Worm (Caenorhabditis elegans) whole organism, L2 larva: ENCODE results near the gene lips-3.

ENCODE experiments used
- C34F6.9 ChIP-seq: fragments of 150-350 bp; optimal IDR thresholded peaks from 2 replicates; lab custom pipeline; 2014; ENCODE audit warnings: missing biosample characterization, missing genetic modification characterization
- F13H6.1 ChIP-seq: sonication (generic microtip); optimal IDR thresholded peaks from 2 replicates; lab custom pipeline; 2016; ENCODE audit warnings: missing genetic modification characterization, missing compliant biosample characterization
- R02D3.7 ChIP-seq: fragments of 150-350 bp; optimal IDR thresholded peaks from 2 replicates; lab custom pipeline; 2014; ENCODE audit warnings: missing biosample characterization, missing genetic modification characterization
- Y55F3AM.14 ChIP-seq: fragments of 200-800 bp; sonication (Bioruptor generic); optimal IDR thresholded peaks from 2 replicates; lab custom pipeline; 2018; ENCODE audit warnings: mild to moderate bottlenecking, missing genetic modification characterization, missing compliant biosample characterization
- ZK546.5 ChIP-seq: sonication (generic microtip); optimal IDR thresholded peaks from 2 replicates; lab custom pipeline; 2017; ENCODE audit warnings: missing biosample characterization, missing genetic modification characterization
- aly-2 ChIP-seq: fragments of 150-350 bp; optimal IDR thresholded peaks from 2 replicates; lab custom pipeline; 2014; ENCODE audit warnings: missing biosample characterization, missing genetic modification characterization
- ama-1 ChIP-seq: fragments of 150-350 bp; optimal IDR thresholded peaks from 2 replicates; lab custom pipeline; 2018; ENCODE audit warnings: inconsistent platforms
- blmp-1 ChIP-seq: sonication (generic microtip); optimal IDR thresholded peaks from 2 replicates; lab custom pipeline; 2017; ENCODE audit warnings: missing genetic modification characterization, mild to moderate bottlenecking, missing compliant biosample characterization, antibody characterized with exemption, moderate library complexity; ENCODE audit not compliant: insufficient read depth
- ceh-16 ChIP-seq: fragments of 150-350 bp; optimal IDR thresholded peaks from 2 replicates; lab custom pipeline; 2014; ENCODE audit warnings: missing biosample characterization, missing genetic modification characterization
- ceh-82 ChIP-seq: fragments of 150-350 bp; optimal IDR thresholded peaks from 2 replicates; lab custom pipeline; 2014; ENCODE audit warnings: missing biosample characterization, missing genetic modification characterization
- crh-2 ChIP-seq: sonication (generic microtip); optimal IDR thresholded peaks from 2 replicates; lab custom pipeline; 2017; ENCODE audit warnings: missing biosample characterization, missing genetic modification characterization
- dmd-4 ChIP-seq: sonication (generic microtip); optimal IDR thresholded peaks from 2 replicates; lab custom pipeline; 2017; ENCODE audit warnings: missing biosample characterization, missing genetic modification characterization
- egl-27 ChIP-seq: sonication (generic microtip); optimal IDR thresholded peaks from 3 replicates; lab custom pipeline; 2017; ENCODE audit warnings: missing biosample characterization, missing genetic modification reagents, missing genetic modification characterization
- elt-1 ChIP-seq: fragments of 150-350 bp; optimal IDR thresholded peaks from 2 replicates; lab custom pipeline; 2014; ENCODE audit warnings: missing biosample characterization, missing genetic modification characterization
- elt-3 ChIP-seq: sonication (generic microtip); optimal IDR thresholded peaks from 2 replicates; lab custom pipeline; 2017; ENCODE audit warnings: missing biosample characterization, missing genetic modification characterization
- fos-1 ChIP-seq: fragments of 150-350 bp; optimal IDR thresholded peaks from 2 replicates; lab custom pipeline; 2014; ENCODE audit warnings: missing biosample characterization, missing genetic modification characterization
- gmeb-1 ChIP-seq: fragments of 150-350 bp; optimal IDR thresholded peaks from 2 replicates; lab custom pipeline; 2014; ENCODE audit warnings: missing biosample characterization, missing genetic modification characterization
- lin-11 ChIP-seq: fragments of 150-350 bp; sonication (generic microtip); optimal IDR thresholded peaks from 2 replicates; lab custom pipeline; 2014; ENCODE audit warnings: missing biosample characterization, missing genetic modification characterization, inconsistent platforms, mixed read lengths
- lin-13 ChIP-seq: fragments of 150-350 bp; optimal IDR thresholded peaks from 2 replicates; lab custom pipeline; 2014; ENCODE audit warnings: missing biosample characterization, missing genetic modification reagents, missing genetic modification characterization
- lin-39 ChIP-seq: fragments of 150-350 bp; optimal IDR thresholded peaks from 2 replicates; lab custom pipeline; 2014; ENCODE audit warnings: missing biosample characterization, missing genetic modification reagents, missing genetic modification characterization
- lsy-2 ChIP-seq, 2 experiments: fragments of 150-350 bp in 1 of 2; sonication (generic microtip) in 1 of 2; optimal IDR thresholded peaks; 2 replicates each; lab custom pipeline; 2014 to 2017; ENCODE audit warnings: missing biosample characterization in 2 of 2, missing genetic modification characterization in 2 of 2
- mab-5 ChIP-seq: fragments of 150-350 bp; optimal IDR thresholded peaks from 2 replicates; lab custom pipeline; 2014; ENCODE audit warnings: missing biosample characterization, missing genetic modification characterization
- mbf-1 ChIP-seq: sonication (generic microtip); optimal IDR thresholded peaks from 2 replicates; lab custom pipeline; 2017; ENCODE audit warnings: missing biosample characterization, missing genetic modification characterization
- mdl-1 ChIP-seq, 2 experiments: fragments of 150-350 bp in 1 of 2; sonication (generic microtip) in 1 of 2; optimal IDR thresholded peaks; 2 replicates each; lab custom pipeline; 2017; ENCODE audit warnings: missing biosample characterization in 2 of 2, missing genetic modification characterization in 2 of 2
- nhr-10 ChIP-seq: sonication (generic microtip); optimal IDR thresholded peaks from 2 replicates; lab custom pipeline; 2017; ENCODE audit warnings: missing biosample characterization, missing genetic modification characterization
- nhr-11 ChIP-seq: fragments of 150-350 bp; optimal IDR thresholded peaks from 2 replicates; lab custom pipeline; 2014; ENCODE audit warnings: missing biosample characterization, missing genetic modification characterization
- nhr-129 ChIP-seq: fragments of 150-350 bp; optimal IDR thresholded peaks from 2 replicates; lab custom pipeline; 2014; ENCODE audit warnings: missing biosample characterization, missing genetic modification characterization
- nhr-21 ChIP-seq: fragments of 150-350 bp; optimal IDR thresholded peaks from 2 replicates; lab custom pipeline; 2014; ENCODE audit warnings: missing biosample characterization, missing genetic modification characterization
- nhr-23 ChIP-seq: fragments of 150-350 bp; optimal IDR thresholded peaks from 2 replicates; lab custom pipeline; 2014; ENCODE audit warnings: missing biosample characterization, missing genetic modification reagents, missing genetic modification characterization
- nhr-237 ChIP-seq: fragments of 150-350 bp; optimal IDR thresholded peaks from 2 replicates; lab custom pipeline; 2014; ENCODE audit warnings: missing biosample characterization, missing genetic modification characterization
- nhr-25 ChIP-seq: fragments of 150-350 bp; sonication (generic microtip); optimal IDR thresholded peaks from 3 replicates; lab custom pipeline; 2014; ENCODE audit warnings: missing biosample characterization, missing genetic modification characterization
- nhr-6 ChIP-seq: fragments of 150-350 bp; optimal IDR thresholded peaks from 2 replicates; lab custom pipeline; 2014; ENCODE audit warnings: missing biosample characterization, missing genetic modification characterization
- nhr-77 ChIP-seq: fragments of 150-350 bp; optimal IDR thresholded peaks from 2 replicates; lab custom pipeline; 2014; ENCODE audit warnings: missing biosample characterization, missing genetic modification characterization
- peb-1 ChIP-seq: fragments of 150-350 bp; optimal IDR thresholded peaks from 2 replicates; lab custom pipeline; 2014; ENCODE audit warnings: missing biosample characterization, missing genetic modification characterization
- sem-4 ChIP-seq: fragments of 150-350 bp; optimal IDR thresholded peaks from 2 replicates; lab custom pipeline; 2014; ENCODE audit warnings: missing biosample characterization, missing genetic modification reagents, missing genetic modification characterization
- skn-1 ChIP-seq: sonication (generic microtip); optimal IDR thresholded peaks from 2 replicates; lab custom pipeline; 2017; ENCODE audit warnings: missing biosample characterization, missing genetic modification characterization
- sma-3 ChIP-seq: sonication (generic microtip); optimal IDR thresholded peaks from 2 replicates; lab custom pipeline; 2016; ENCODE audit warnings: missing genetic modification reagents, missing genetic modification characterization, missing compliant biosample characterization
- snpc-4 ChIP-seq: fragments of 150-350 bp; optimal IDR thresholded peaks from 2 replicates; lab custom pipeline; 2014; ENCODE audit warnings: missing biosample characterization, missing genetic modification characterization
- unc-39 ChIP-seq: fragments of 150-350 bp; optimal IDR thresholded peaks from 2 replicates; lab custom pipeline; 2014; ENCODE audit warnings: missing biosample characterization, missing genetic modification characterization
- unc-55 ChIP-seq: fragments of 150-350 bp; sonication (generic microtip); optimal IDR thresholded peaks from 3 replicates; lab custom pipeline; 2014; ENCODE audit warnings: missing biosample characterization, missing genetic modification reagents, missing genetic modification characterization
- unc-62 ChIP-seq: fragments of 150-350 bp; optimal IDR thresholded peaks from 2 replicates; lab custom pipeline; 2014; ENCODE audit warnings: missing biosample characterization, missing genetic modification reagents, missing genetic modification characterization
- ztf-1 ChIP-seq: fragments of 200-800 bp; sonication (Bioruptor generic); conservative IDR thresholded peaks from 2 replicates; pipeline ENCODE4 v1.3.6; 2022; ENCODE audit warnings: missing genetic modification characterization, missing compliant biosample characterization
- ztf-11 ChIP-seq: sonication (generic microtip); optimal IDR thresholded peaks from 2 replicates; lab custom pipeline; 2017; ENCODE audit warnings: missing biosample characterization, missing genetic modification characterization
- ztf-4 ChIP-seq: fragments of 150-350 bp; optimal IDR thresholded peaks from 2 replicates; lab custom pipeline; 2014; ENCODE audit warnings: missing biosample characterization, missing genetic modification characterization

Gene lips-3

DNA sequence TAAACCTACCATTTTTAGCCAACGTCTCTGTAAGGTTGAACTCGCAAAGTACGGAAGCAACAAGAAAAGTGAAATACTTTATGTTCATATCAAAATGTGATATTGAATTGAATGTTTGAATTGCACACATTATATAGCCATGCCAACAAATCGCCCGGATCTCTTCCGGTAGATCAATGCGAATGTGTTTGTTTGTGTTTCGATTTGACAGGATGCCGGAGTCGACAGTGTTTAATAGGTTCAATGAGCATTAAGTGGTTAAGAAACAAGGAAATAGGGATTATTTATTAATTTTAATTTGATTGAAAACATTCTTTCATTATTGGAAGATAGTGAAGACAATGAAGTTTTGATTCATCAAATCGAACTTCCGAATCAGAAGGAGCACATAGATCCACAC lies 29.9 kb downstream of the lips-3 start, which contains the start of gene pqn-29:
Gene pqn-29, minus strand, starts transcription at position 101 of the 400 bp plus-strand sequence.
- TF ChIP-seq nhr-129 (tag; lab: Kevin White, UChicago) (no peak), ztf-4 (tag; lab: Kevin White, UChicago) (no peak), nhr-77 (tag; lab: Kevin White, UChicago) (no peak), nhr-23 (tag; lab: Kevin White, UChicago) (no peak), ama-1 (lab: Kevin White, UChicago) (no peak), lsy-2 (tag; optimal IDR thresholded peaks at IDR 0.05; lab: Kevin White, UChicago) (no peak), aly-2 (no peak), snpc-4 (tag; lab: Kevin White, UChicago) (no peak), ztf-11 (tag; lab: Kevin White, UChicago) (no peak), C34F6.9 (tag; lab: Kevin White, UChicago) (no peak), mab-5 (tag; lab: Kevin White, UChicago) (no peak)

DNA sequence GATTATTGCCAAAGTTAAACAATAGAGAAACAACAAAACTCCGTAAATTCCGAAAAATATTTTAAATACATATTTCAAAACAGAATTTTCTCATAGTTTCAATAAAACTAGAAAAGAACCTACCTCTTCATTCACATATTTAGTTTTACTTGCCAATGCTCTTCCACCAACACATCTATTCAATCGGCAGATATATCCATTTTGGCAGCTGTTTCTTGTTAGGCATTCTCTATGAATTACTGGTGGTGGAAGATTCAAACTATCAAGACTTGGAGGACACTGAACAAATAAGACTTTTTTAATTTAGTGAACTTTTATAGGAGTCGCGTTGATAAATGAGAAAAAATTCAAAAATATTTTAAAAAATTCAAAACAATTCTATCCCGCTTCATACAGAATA lies 31.0 kb downstream of the lips-3 start:
- TF ChIP-seq skn-1 (tag; lab: Kevin White, UChicago) (no peak), ztf-1 (GFP tag; lab: Robert Waterston, UW) (no peak), mbf-1 (tag; lab: Kevin White, UChicago) (no peak), fos-1 (tag; lab: Kevin White, UChicago) (no peak), ZK546.5 (tag; lab: Kevin White, UChicago) (no peak), Y55F3AM.14 (no peak), ceh-16 (tag; lab: Kevin White, UChicago) (no peak), elt-3 (tag; lab: Kevin White, UChicago) (no peak), unc-39 (tag; lab: Kevin White, UChicago) (no peak), mab-5 (tag; lab: Kevin White, UChicago) (no peak), unc-62 (GFP tag; lab: Kevin White, UChicago) (no peak), R02D3.7 (no peak), gmeb-1 (tag; lab: Kevin White, UChicago) (no peak), dmd-4 (tag; lab: Kevin White, UChicago) (no peak), nhr-10 (tag; lab: Kevin White, UChicago) (no peak), elt-1 (tag; lab: Kevin White, UChicago) (no peak), sma-3 (no peak), egl-27 (tag; lab: Kevin White, UChicago) (no peak), ama-1 (lab: Kevin White, UChicago) (no peak)
- TF ChIP-seq, all 48 proteins: peak for 0

DNA sequence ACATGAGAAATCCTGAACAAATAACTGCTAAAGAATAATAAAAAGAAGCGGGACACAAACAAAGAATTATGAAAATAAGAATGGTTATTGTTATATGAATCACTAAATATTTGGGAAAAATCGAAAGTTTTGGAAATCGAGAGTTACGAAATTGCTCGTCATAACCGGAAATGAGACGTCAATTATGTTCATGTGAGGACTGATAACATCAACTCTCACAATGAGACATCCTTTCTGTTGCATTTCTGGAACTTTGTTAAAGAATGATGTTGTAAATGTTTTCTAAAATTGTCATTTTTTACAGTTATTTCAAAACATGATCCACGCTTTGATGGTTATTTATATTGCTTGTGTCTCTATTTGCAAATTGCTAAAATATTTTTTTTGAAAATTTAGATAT lies 31.6 kb downstream of the lips-3 start, which contains the start of gene T23F11.6:
Gene T23F11.6, minus strand, starts transcription at position 45 of the 400 bp plus-strand sequence.
- TF ChIP-seq gmeb-1 (tag; lab: Kevin White, UChicago) (no peak), nhr-77 (tag; lab: Kevin White, UChicago) (no peak), fos-1 (tag; lab: Kevin White, UChicago) (peak; percentile 63), aly-2 (no peak), lin-39 (tag; lab: Kevin White, UChicago) (no peak), crh-2 (tag; lab: Kevin White, UChicago) (peak; percentile 5), ceh-82 (tag; lab: Kevin White, UChicago) (no peak)
- TF ChIP-seq, all 48 proteins: peak for 2

DNA sequence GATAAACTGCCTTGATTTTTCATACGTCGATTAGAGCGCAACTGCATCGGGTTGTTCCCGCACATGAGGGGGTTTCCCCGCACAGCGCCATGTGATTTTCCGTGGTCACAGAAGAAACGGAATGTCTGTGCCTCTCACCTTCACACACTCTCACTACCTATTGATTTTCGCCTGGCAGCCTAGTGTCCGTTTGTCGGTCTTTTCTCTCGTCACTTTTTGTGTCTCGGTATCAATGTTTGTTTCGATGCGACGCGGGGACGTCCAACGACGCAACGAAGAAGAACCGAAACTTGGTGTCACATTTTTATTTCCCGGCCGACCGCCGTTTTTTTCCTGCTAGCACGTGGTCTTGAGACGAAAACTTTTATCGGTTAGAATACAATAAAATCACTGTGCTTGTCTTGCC lies 33.0 kb downstream of the lips-3 start:
- no peak for TF ChIP-seq nhr-77 (tag; lab: Kevin White, UChicago)
- no peak for TF ChIP-seq unc-62 (GFP tag; lab: Kevin White, UChicago)
- peak; percentile 88 for TF ChIP-seq nhr-6 (tag; lab: Kevin White, UChicago)
- TF ChIP-seq F13H6.1 = peak; percentile 98
- TF ChIP-seq nhr-25 (tag; lab: Kevin White, UChicago) = peak; percentile 96
- TF ChIP-seq ceh-82 (tag; lab: Kevin White, UChicago) = peak; percentile 39
- TF ChIP-seq nhr-237 (tag; lab: Kevin White, UChicago) = no peak
- TF ChIP-seq unc-55 = peak; percentile 89
- TF ChIP-seq nhr-21 = peak; percentile 98
- no peak for TF ChIP-seq ceh-16 (tag; lab: Kevin White, UChicago)
- no peak for TF ChIP-seq unc-39 (tag; lab: Kevin White, UChicago)
- TF ChIP-seq ztf-4 (tag; lab: Kevin White, UChicago) = peak; percentile 54
- peak; percentile 81 for TF ChIP-seq gmeb-1 (tag; lab: Kevin White, UChicago)
- peak; percentile 94 for TF ChIP-seq lin-11 (tag; lab: Kevin White, UChicago)
- no peak for TF ChIP-seq nhr-11
- TF ChIP-seq mab-5 (tag; lab: Kevin White, UChicago) = peak; percentile 58
- peak; percentile 94 for TF ChIP-seq egl-27 (tag; lab: Kevin White, UChicago)
- peak; percentile 41 to 93 for TF ChIP-seq lsy-2 (tag; optimal IDR thresholded peaks at IDR 0.05; lab: Kevin White, UChicago)
- TF ChIP-seq nhr-23 (tag; lab: Kevin White, UChicago) = no peak
- TF ChIP-seq ztf-1 (GFP tag; lab: Robert Waterston, UW) = no peak
- no peak for TF ChIP-seq elt-1 (tag; lab: Kevin White, UChicago)
- TF ChIP-seq lin-39 (tag; lab: Kevin White, UChicago) = no peak
- peak; percentile 89 for TF ChIP-seq blmp-1 (tag; lab: Kevin White, UChicago)
- no peak for TF ChIP-seq peb-1
- TF ChIP-seq fos-1 (tag; lab: Kevin White, UChicago) = peak; percentile 98
- TF ChIP-seq R02D3.7 = no peak
- no peak for TF ChIP-seq ztf-11 (tag; lab: Kevin White, UChicago)
- peak; percentile 65 for TF ChIP-seq skn-1 (tag; lab: Kevin White, UChicago)
- TF ChIP-seq nhr-129 (tag; lab: Kevin White, UChicago) = peak; percentile 97
- TF ChIP-seq lin-13 (GFP tag; lab: Kevin White, UChicago) = peak; percentile 81
- TF ChIP-seq mdl-1 (tag; optimal IDR thresholded peaks at IDR 0.05; lab: Kevin White, UChicago) = peak; percentile 99
- peak; percentile 95 for TF ChIP-seq sem-4 (tag; lab: Kevin White, UChicago)
- TF ChIP-seq ama-1 (lab: Kevin White, UChicago) = no peak
